Worm (Caenorhabditis elegans): ENCODE data around the gene R09D1.13.
A peak's percentile ranks its signal among the peaks of the same experiment; 100 is the strongest.

The R09D1.13 gene

ce11 chrII:9493242-9494058 lies 48.2 kb upstream of the R09D1.13 start (continued):
- no peak for TF ChIP-seq mdl-1 (tag; optimal IDR thresholded peaks at IDR 0.05)
- peak; percentile 24 for TF ChIP-seq nhr-47 (tag; optimal IDR thresholded peaks at IDR 0.05)
- TF ChIP-seq unc-62 (GFP tag; optimal IDR thresholded peaks at IDR 0.05), result no peak
- TF ChIP-seq mep-1 (tag; optimal IDR thresholded peaks at IDR 0.05), result peak; percentile 36
- no peak for TF ChIP-seq mab-9 (GFP tag; IDR thresholded peaks at IDR 0.05)
- no peak for TF ChIP-seq isw-1 (GFP tag; IDR thresholded peaks at IDR 0.05)
- peak; percentile 96 for TF ChIP-seq nhr-85 (tag)
- TF ChIP-seq sptf-1 (tag; optimal IDR thresholded peaks at IDR 0.05), result no peak
- no peak for TF ChIP-seq hlh-17 (GFP tag; optimal IDR thresholded peaks at IDR 0.05; ENCODE audit: borderline replicate concordance)
- no peak for TF ChIP-seq C16A3.4 (tag; optimal IDR thresholded peaks at IDR 0.05)
- TF ChIP-seq dpl-1 (GFP tag; optimal IDR thresholded peaks at IDR 0.05), result no peak
- TF ChIP-seq lin-13 (GFP tag; optimal IDR thresholded peaks at IDR 0.05), result no peak
- TF ChIP-seq aly-2 (tag; optimal IDR thresholded peaks at IDR 0.05), result no peak
- TF ChIP-seq rnt-1 (tag; optimal IDR thresholded peaks at IDR 0.05), result no peak
- TF ChIP-seq xbp-1 (tag; optimal IDR thresholded peaks at IDR 0.05), result no peak
- TF ChIP-seq skn-1 (tag; optimal IDR thresholded peaks at IDR 0.05), result no peak
- no peak for TF ChIP-seq ztf-11 (tag; optimal IDR thresholded peaks at IDR 0.05)
- no peak for TF ChIP-seq nhr-77 (tag; optimal IDR thresholded peaks at IDR 0.05)
- TF ChIP-seq fkh-10 (GFP tag; optimal IDR thresholded peaks at IDR 0.05), result no peak
- no peak for TF ChIP-seq fkh-8 (tag; optimal IDR thresholded peaks at IDR 0.05)
- TF ChIP-seq egl-27 (tag; optimal IDR thresholded peaks at IDR 0.05), result no peak
- no peak for TF ChIP-seq pax-3 (tag; optimal IDR thresholded peaks at IDR 0.05)
- TF ChIP-seq ama-1 (optimal IDR thresholded peaks at IDR 0.05), result no peak
- no peak for TF ChIP-seq nhr-76 (tag; optimal IDR thresholded peaks at IDR 0.05)
- no peak for TF ChIP-seq mef-2 (tag; optimal IDR thresholded peaks at IDR 0.05)
- no peak for TF ChIP-seq pqm-1 (tag; optimal IDR thresholded peaks at IDR 0.05)
- TF ChIP-seq ceh-63 (GFP tag; optimal IDR thresholded peaks at IDR 0.05), result no peak
- TF ChIP-seq grh-1 (GFP tag; IDR thresholded peaks at IDR 0.05), result peak; percentile 36; the same call in 1 of the 2 replicates
- no peak for TF ChIP-seq nhr-237 (tag; optimal IDR thresholded peaks at IDR 0.05)
- TF ChIP-seq elt-3 (tag; optimal IDR thresholded peaks at IDR 0.05), result peak in 2 of 6 experiments; percentile 1 to 45
- no peak for TF ChIP-seq pag-3 (tag; optimal IDR thresholded peaks at IDR 0.05; ENCODE audit: borderline replicate concordance, insufficient read depth)
- TF ChIP-seq fos-1 (tag; optimal IDR thresholded peaks at IDR 0.05), result no peak
- no peak for TF ChIP-seq Y116A8C.19 (tag; optimal IDR thresholded peaks at IDR 0.05; ENCODE audit: borderline replicate concordance)
- no peak for TF ChIP-seq alr-1 (tag; optimal IDR thresholded peaks at IDR 0.05; ENCODE audit: borderline replicate concordance)

DNA sequence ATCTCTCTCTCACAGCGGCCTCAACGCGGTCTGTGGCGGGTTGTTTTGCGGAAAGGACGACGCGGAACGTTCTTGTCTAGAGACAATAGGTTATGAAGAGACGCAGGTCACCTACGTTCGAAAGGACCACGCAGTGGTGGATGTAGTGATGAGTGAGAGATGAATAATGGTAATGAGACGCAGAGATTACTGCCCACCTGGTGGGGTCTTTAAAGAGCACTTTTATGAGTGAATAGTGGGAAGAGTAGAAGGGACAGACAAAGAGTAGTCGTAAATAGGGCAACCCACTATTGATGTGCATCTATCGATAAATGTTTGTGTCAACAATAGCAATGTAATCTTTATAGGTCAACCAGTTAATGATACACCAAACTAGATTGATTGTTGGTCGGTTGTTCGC lies 45.8 kb upstream of the R09D1.13 start:
- TF ChIP-seq alr-1 (tag; optimal IDR thresholded peaks at IDR 0.05; ENCODE audit: borderline replicate concordance), result no peak
- no peak for TF ChIP-seq nhr-19 (GFP tag; conservative IDR thresholded peaks at IDR 0.05)
- TF ChIP-seq fkh-8 (tag; optimal IDR thresholded peaks at IDR 0.05), result no peak
- TF ChIP-seq snu-23 (GFP tag; optimal IDR thresholded peaks at IDR 0.05), result no peak
- TF ChIP-seq hpl-2 (GFP tag; optimal IDR thresholded peaks at IDR 0.05), result no peak
- TF ChIP-seq elt-2 (tag; optimal IDR thresholded peaks at IDR 0.05), result no peak
- TF ChIP-seq sox-4 (tag; optimal IDR thresholded peaks at IDR 0.05), result no peak
- TF ChIP-seq hlh-17 (GFP tag; optimal IDR thresholded peaks at IDR 0.05; ENCODE audit: borderline replicate concordance), result no peak
- no peak for TF ChIP-seq nhr-47 (tag; optimal IDR thresholded peaks at IDR 0.05)
- no peak for TF ChIP-seq grh-1 (GFP tag; IDR thresholded peaks at IDR 0.05)
- no peak for TF ChIP-seq dpl-1 (GFP tag; optimal IDR thresholded peaks at IDR 0.05)
- no peak for TF ChIP-seq nhr-28 (tag; optimal IDR thresholded peaks at IDR 0.05)

All from whole organism, L1 larva.